Fruit fly (Drosophila melanogaster) whole organism, embryonic: Measurements from ENCODE around the gene Src64B.
A peak's percentile ranks its signal among the peaks of the same experiment; 100 is the strongest.

Source experiments
- Atf-2 ChIP-seq: fragments of 200-800 bp; sonication (Bioruptor generic); optimal IDR thresholded peaks from 2 replicates; lab custom pipeline; 2016; ENCODE audit warnings: missing biosample characterization, missing genetic modification characterization
- BEAF-32 ChIP-seq: fragments of 200-800 bp; sonication (Bioruptor generic); optimal IDR thresholded peaks from 3 replicates; lab custom pipeline; 2017; ENCODE audit warnings: missing biosample characterization, missing genetic modification characterization, mild to moderate bottlenecking, moderate library complexity, missing genetic modification reagents
- C15 ChIP-seq: fragments of 200-800 bp; sonication (Bioruptor generic); IDR thresholded peaks from 3 replicates; pipeline ENCODE4 v1.3.6; 2022; ENCODE audit warnings: missing biosample characterization, missing genetic modification characterization
- CG10565 ChIP-seq: fragments of 200-800 bp; sonication (Bioruptor generic); optimal IDR thresholded peaks from 3 replicates; lab custom pipeline; 2016; ENCODE audit warnings: missing biosample characterization, mild to moderate bottlenecking, missing genetic modification characterization
- CG11560 ChIP-seq: fragments of 200-800 bp; sonication (Bioruptor generic); IDR thresholded peaks from 3 replicates; pipeline ENCODE4 v1.3.6; 2022; ENCODE audit warnings: missing biosample characterization, missing genetic modification characterization
- CG12104 ChIP-seq: fragments of 200-800 bp; sonication (Bioruptor generic); optimal IDR thresholded peaks from 3 replicates; lab custom pipeline; 2016; ENCODE audit warnings: missing biosample characterization, missing genetic modification characterization
- CG14710 ChIP-seq: fragments of 200-800 bp; sonication (Bioruptor generic); optimal IDR thresholded peaks from 3 replicates; lab custom pipeline; 2019; ENCODE audit warnings: missing biosample characterization, mild to moderate bottlenecking, missing genetic modification characterization, moderate library complexity
- CG14860 ChIP-seq: fragments of 200-800 bp; sonication (Bioruptor generic); IDR thresholded peaks from 3 replicates; pipeline ENCODE4 v1.3.6; 2022; ENCODE audit warnings: missing biosample characterization, missing genetic modification characterization; ENCODE audit not compliant: partially characterized antibody
- CG15479 ChIP-seq: fragments of 200-800 bp; sonication (Bioruptor generic); optimal IDR thresholded peaks from 3 replicates; lab custom pipeline; 2019; ENCODE audit warnings: missing biosample characterization, mild to moderate bottlenecking, missing genetic modification characterization, moderate library complexity
- CG16779 ChIP-seq: fragments of 200-800 bp; sonication (Bioruptor generic); IDR thresholded peaks from 2 replicates; pipeline ENCODE4 v1.3.6; 2022; ENCODE audit warnings: missing biosample characterization, missing genetic modification characterization
- CG1832 ChIP-seq: fragments of 200-800 bp; sonication (Bioruptor generic); optimal IDR thresholded peaks from 2 replicates; lab custom pipeline; 2017; ENCODE audit warnings: missing biosample characterization, mild to moderate bottlenecking, missing genetic modification characterization, inconsistent platforms
- CG2116 ChIP-seq: fragments of 200-800 bp; sonication (Bioruptor generic); optimal IDR thresholded peaks from 3 replicates; lab custom pipeline; 2018; ENCODE audit warnings: missing biosample characterization, mild to moderate bottlenecking, missing genetic modification characterization
- CG30020 ChIP-seq: fragments of 200-800 bp; optimal IDR thresholded peaks from 2 replicates; lab custom pipeline; 2019; ENCODE audit warnings: missing biosample characterization, mild to moderate bottlenecking, missing genetic modification characterization, moderate library complexity
- CG3726 ChIP-seq: fragments of 200-800 bp; sonication (Bioruptor generic); IDR thresholded peaks from 3 replicates; pipeline ENCODE4, ENCODE4 v1.3.6; 2022; ENCODE audit warnings: missing biosample characterization, missing genetic modification characterization
- CG4328 ChIP-seq: fragments of 200-800 bp; sonication (Bioruptor generic); optimal IDR thresholded peaks from 3 replicates; lab custom pipeline; 2017; ENCODE audit warnings: missing biosample characterization, missing genetic modification reagents, missing genetic modification characterization
- CG4360 ChIP-seq: fragments of 200-800 bp; sonication (Bioruptor generic); IDR thresholded peaks from 2 replicates; pipeline ENCODE4 v1.3.6; 2022; ENCODE audit warnings: missing biosample characterization, missing genetic modification characterization
- CG43689 ChIP-seq: fragments of 200-800 bp; sonication (Bioruptor generic); IDR thresholded peaks from 2 replicates; pipeline ENCODE4 v1.3.6; 2022; ENCODE audit warnings: missing biosample characterization, missing genetic modification characterization
- CG7786 ChIP-seq: fragments of 200-800 bp; sonication (Bioruptor generic); optimal IDR thresholded peaks from 2 replicates; lab custom pipeline; 2016; ENCODE audit warnings: missing biosample characterization, missing genetic modification characterization
- CG9215 ChIP-seq: fragments of 200-800 bp; sonication (Bioruptor generic); IDR thresholded peaks from 2 replicates; pipeline ENCODE4 v1.3.6; 2022; ENCODE audit warnings: missing biosample characterization, missing genetic modification characterization
- CG9727 ChIP-seq: fragments of 200-800 bp; sonication (Bioruptor generic); optimal IDR thresholded peaks from 3 replicates; lab custom pipeline; 2017; ENCODE audit warnings: missing biosample characterization, mild to moderate bottlenecking, missing genetic modification characterization
- Dad ChIP-seq: fragments of 200-800 bp; sonication (Bioruptor generic); optimal IDR thresholded peaks from 3 replicates; lab custom pipeline; 2016; ENCODE audit warnings: missing biosample characterization, missing genetic modification characterization
- Dbx ChIP-seq: fragments of 200-800 bp; sonication (Bioruptor generic); IDR thresholded peaks from 3 replicates; pipeline ENCODE4 v1.3.6; 2022; ENCODE audit warnings: missing biosample characterization, missing genetic modification characterization
- Dfd ChIP-seq, 2 experiments: fragments of >200 bp; optimal IDR thresholded peaks; 2 replicates each; lab custom pipeline; 2017; ENCODE audit warnings: missing biosample characterization in 2 of 2, missing genetic modification characterization in 2 of 2
- E2f1 ChIP-seq: fragments of 200-800 bp; sonication (Bioruptor generic); IDR thresholded peaks from 2 replicates; pipeline ENCODE4 v1.3.6; 2022; ENCODE audit warnings: missing biosample characterization, missing genetic modification characterization
- HLH4C ChIP-seq: fragments of 200-800 bp; sonication (Bioruptor generic); IDR thresholded peaks from 3 replicates; pipeline ENCODE4 v1.3.6; 2022; ENCODE audit warnings: missing biosample characterization, missing genetic modification characterization; ENCODE audit not compliant: partially characterized antibody
- Lim3 ChIP-seq: fragments of 200-800 bp; sonication (Bioruptor generic); IDR thresholded peaks from 2 replicates; pipeline ENCODE4 v1.3.6; 2022; ENCODE audit warnings: missing biosample characterization, missing genetic modification characterization
- PHDP ChIP-seq: fragments of 200-800 bp; sonication (Bioruptor generic); optimal IDR thresholded peaks from 3 replicates; lab custom pipeline; 2018; ENCODE audit warnings: missing biosample characterization, mild to moderate bottlenecking, missing genetic modification characterization, moderate library complexity
- Xrp1 ChIP-seq: fragments of 200-800 bp; sonication (Bioruptor generic); IDR thresholded peaks from 2 replicates; pipeline ENCODE4 v1.3.6; 2022; ENCODE audit warnings: missing biosample characterization, missing genetic modification characterization
- amos ChIP-seq: fragments of 200-800 bp; sonication (Bioruptor generic); IDR thresholded peaks from 2 replicates; pipeline ENCODE4 v1.3.6; 2022; ENCODE audit warnings: missing biosample characterization, missing genetic modification characterization; ENCODE audit not compliant: partially characterized antibody
- aop ChIP-seq: fragments of 200-800 bp; sonication (Bioruptor generic); IDR thresholded peaks from 2 replicates; pipeline ENCODE4 v1.3.6; 2022; ENCODE audit warnings: missing biosample characterization, missing genetic modification characterization
- ara ChIP-seq: fragments of 200-800 bp; sonication (Bioruptor generic); IDR thresholded peaks from 2 replicates; pipeline ENCODE4 v1.3.6; 2022; ENCODE audit warnings: missing biosample characterization, missing genetic modification characterization
- bbx ChIP-seq: fragments of 200-800 bp; sonication (Bioruptor generic); IDR thresholded peaks from 2 replicates; pipeline ENCODE4 v1.3.6; 2022; ENCODE audit warnings: missing biosample characterization, missing genetic modification characterization; ENCODE audit not compliant: partially characterized antibody
- cato ChIP-seq: fragments of 200-800 bp; sonication (Bioruptor generic); optimal IDR thresholded peaks from 2 replicates; lab custom pipeline; 2016; ENCODE audit warnings: missing biosample characterization, missing genetic modification characterization, borderline replicate concordance
- chinmo ChIP-seq: fragments of 200-800 bp; sonication (Bioruptor generic); IDR thresholded peaks from 4 replicates; pipeline ENCODE4 v1.3.6; 2022; ENCODE audit warnings: missing biosample characterization, missing genetic modification characterization; ENCODE audit not compliant: partially characterized antibody
- crc ChIP-seq: fragments of 200-800 bp; sonication (Bioruptor generic); optimal IDR thresholded peaks from 2 replicates; lab custom pipeline; 2016; ENCODE audit warnings: missing biosample characterization, missing genetic modification characterization
- dati ChIP-seq: fragments of 200-800 bp; sonication (Bioruptor generic); IDR thresholded peaks from 2 replicates; pipeline ENCODE4 v1.3.6; 2022; ENCODE audit warnings: missing biosample characterization, missing genetic modification characterization
- dm ChIP-seq: fragments of 200-800 bp; sonication (Bioruptor generic); optimal IDR thresholded peaks from 3 replicates; lab custom pipeline; 2016; ENCODE audit warnings: missing biosample characterization, missing genetic modification characterization
- dmrt99B ChIP-seq: fragments of 200-800 bp; sonication (Bioruptor generic); optimal IDR thresholded peaks from 2 replicates; lab custom pipeline; 2018; ENCODE audit warnings: missing biosample characterization, mild to moderate bottlenecking, missing genetic modification characterization, moderate library complexity
- dpn ChIP-seq, 2 experiments: fragments of 200-800 bp; sonication (Bioruptor generic); optimal IDR thresholded peaks; 3 replicates each; lab custom pipeline; 2016; ENCODE audit warnings: missing biosample characterization in 2 of 2, missing genetic modification characterization in 2 of 2
- fd64A ChIP-seq: fragments of 200-800 bp; sonication (Bioruptor generic); optimal IDR thresholded peaks from 3 replicates; lab custom pipeline; 2018; ENCODE audit warnings: missing biosample characterization, mild to moderate bottlenecking, missing genetic modification characterization
- gcm ChIP-seq: fragments of 200-800 bp; sonication (Bioruptor generic); optimal IDR thresholded peaks from 2 replicates; lab custom pipeline; 2019; ENCODE audit warnings: missing biosample characterization, mild to moderate bottlenecking, missing genetic modification characterization, moderate library complexity
- org-1 ChIP-seq: fragments of 200-800 bp; sonication (Bioruptor generic); optimal IDR thresholded peaks from 2 replicates; lab custom pipeline; 2017; ENCODE audit warnings: missing biosample characterization, missing genetic modification characterization
- pfk ChIP-seq: fragments of 200-800 bp; sonication (Bioruptor generic); optimal IDR thresholded peaks from 2 replicates; lab custom pipeline; 2018; ENCODE audit warnings: missing biosample characterization, mild to moderate bottlenecking, missing genetic modification characterization, moderate library complexity
- pita ChIP-seq: fragments of 200-800 bp; sonication (Bioruptor generic); optimal IDR thresholded peaks from 2 replicates; lab custom pipeline; 2017; ENCODE audit warnings: missing biosample characterization, mild to moderate bottlenecking, missing genetic modification characterization
- seq ChIP-seq: fragments of 200-800 bp; sonication (Bioruptor generic); IDR thresholded peaks from 2 replicates; pipeline ENCODE4 v1.3.6; 2022; ENCODE audit warnings: missing biosample characterization, missing genetic modification characterization
- sima ChIP-seq: fragments of 200-800 bp; sonication (Bioruptor generic); optimal IDR thresholded peaks from 2 replicates; lab custom pipeline; 2016; ENCODE audit warnings: missing biosample characterization, missing genetic modification characterization
- tap ChIP-seq: fragments of 200-800 bp; optimal IDR thresholded peaks from 3 replicates; lab custom pipeline; 2019; ENCODE audit warnings: missing biosample characterization, mild to moderate bottlenecking, missing genetic modification characterization, moderate library complexity
- trem ChIP-seq: fragments of 200-800 bp; optimal IDR thresholded peaks from 3 replicates; lab custom pipeline; 2019; ENCODE audit warnings: missing biosample characterization, mild to moderate bottlenecking, missing genetic modification characterization, moderate library complexity
- usp ChIP-seq: fragments of >200 bp; optimal IDR thresholded peaks from 2 replicates; lab custom pipeline; 2017; ENCODE audit warnings: missing biosample characterization, missing genetic modification characterization
- wek ChIP-seq: fragments of 200-800 bp; sonication (Bioruptor generic); optimal IDR thresholded peaks from 3 replicates; lab custom pipeline; 2018; ENCODE audit warnings: missing biosample characterization, mild to moderate bottlenecking, missing genetic modification characterization, moderate library complexity
- yki ChIP-seq: fragments of >200 bp; optimal IDR thresholded peaks from 3 replicates; lab custom pipeline; 2018
- zfh2 ChIP-seq: fragments of 200-800 bp; sonication (Bioruptor generic); optimal IDR thresholded peaks from 2 replicates; lab custom pipeline; 2016; ENCODE audit warnings: missing biosample characterization, missing genetic modification characterization

Src64B gene

DNA sequence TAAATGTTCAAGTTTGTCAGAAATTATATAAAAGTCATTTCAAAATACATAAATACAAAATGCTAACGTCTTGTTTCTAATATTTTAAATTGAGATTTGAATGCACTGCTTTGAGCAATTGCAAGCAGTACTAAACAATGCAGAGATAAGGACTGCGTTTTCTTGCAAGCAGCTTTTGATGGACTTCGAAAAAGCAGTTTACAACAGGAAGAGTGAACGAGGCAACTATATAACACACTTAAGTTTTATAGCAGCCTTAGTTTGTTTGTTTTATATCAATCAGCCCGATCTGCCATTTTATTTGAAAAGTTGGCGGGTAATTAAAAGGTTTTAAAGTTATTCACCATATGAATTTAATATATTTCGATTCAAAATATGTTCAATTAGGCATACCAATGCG lies 72.6 kb downstream of the Src64B start (continued):
- TF ChIP-seq yki (no peak), CG15479 (GFP tag; lab: Kevin White, UChicago) (no peak), sima (GFP tag; lab: Kevin White, UChicago) (no peak), Dbx (no peak), dati (GFP tag; lab: Robert Waterston, UW) (no peak), C15 (GFP tag; lab: Robert Waterston, UW) (no peak), zfh2 (GFP tag; lab: Kevin White, UChicago) (no peak), E2f1 (GFP tag; lab: Robert Waterston, UW) (no peak), HLH4C (GFP tag; lab: Robert Waterston, UW) (no peak), org-1 (GFP tag; lab: Kevin White, UChicago) (no peak), CG4360 (GFP tag; lab: Robert Waterston, UW) (no peak), BEAF-32 (GFP tag; lab: Kevin White, UChicago) (peak; percentile 19), ara (GFP tag; lab: Robert Waterston, UW) (no peak), CG3726 (GFP tag; lab: Robert Waterston, UW) (no peak), aop (no peak), Dad (no peak), Xrp1 (GFP tag; lab: Robert Waterston, UW) (no peak), CG1832 (GFP tag; lab: Kevin White, UChicago) (peak; percentile 52), PHDP (no peak), pita (GFP tag; lab: Kevin White, UChicago) (no peak), Atf-2 (GFP tag; lab: Kevin White, UChicago) (no peak), CG2116 (GFP tag; lab: Kevin White, UChicago) (no peak), chinmo (GFP tag; lab: Robert Waterston, UW) (0 out of 4 replicates have a peak, but pooled peaks have one; percentile 43), Lim3 (GFP tag; lab: Robert Waterston, UW) (no peak), CG9215 (GFP tag; lab: Robert Waterston, UW) (no peak), CG30020 (tag; lab: Kevin White, UChicago) (no peak), crc (GFP tag; lab: Kevin White, UChicago) (no peak), cato (GFP tag; lab: Kevin White, UChicago) (no peak), CG14860 (GFP tag; lab: Robert Waterston, UW) (no peak), CG9727 (GFP tag; lab: Kevin White, UChicago) (no peak), gcm (GFP tag; lab: Kevin White, UChicago) (no peak), CG4328 (GFP tag; lab: Kevin White, UChicago) (no peak), CG43689 (GFP tag; lab: Robert Waterston, UW) (no peak), CG7786 (GFP tag; lab: Kevin White, UChicago) (no peak), seq (GFP tag; lab: Robert Waterston, UW) (no peak), CG14710 (tag; lab: Kevin White, UChicago) (peak; percentile 34), CG10565 (GFP tag; lab: Kevin White, UChicago) (no peak), wek (no peak), amos (GFP tag; lab: Robert Waterston, UW) (0 out of 2 replicates have a peak, but pooled peaks have one; percentile 10), usp (no peak), fd64A (no peak), dmrt99B (no peak), CG12104 (no peak), tap (tag; lab: Kevin White, UChicago) (no peak), CG16779 (GFP tag; lab: Robert Waterston, UW) (no peak), pfk (GFP tag; lab: Kevin White, UChicago) (no peak), bbx (GFP tag; lab: Robert Waterston, UW) (no peak), dpn (GFP tag; optimal IDR thresholded peaks at IDR 0.05; lab: Kevin White, UChicago) (no peak), dm (peak; percentile 7), Dfd (GFP tag; optimal IDR thresholded peaks at IDR 0.05; lab: Kevin White, UChicago) (peak in 1 of 2 experiments; percentile 66), trem (tag; lab: Kevin White, UChicago) (peak; percentile 25), CG11560 (tag; lab: Robert Waterston, UW) (no peak)
